Worm (Caenorhabditis elegans): ENCODE data around the gene Y113G7A.12.

Y113G7A.12 gene

DNA sequence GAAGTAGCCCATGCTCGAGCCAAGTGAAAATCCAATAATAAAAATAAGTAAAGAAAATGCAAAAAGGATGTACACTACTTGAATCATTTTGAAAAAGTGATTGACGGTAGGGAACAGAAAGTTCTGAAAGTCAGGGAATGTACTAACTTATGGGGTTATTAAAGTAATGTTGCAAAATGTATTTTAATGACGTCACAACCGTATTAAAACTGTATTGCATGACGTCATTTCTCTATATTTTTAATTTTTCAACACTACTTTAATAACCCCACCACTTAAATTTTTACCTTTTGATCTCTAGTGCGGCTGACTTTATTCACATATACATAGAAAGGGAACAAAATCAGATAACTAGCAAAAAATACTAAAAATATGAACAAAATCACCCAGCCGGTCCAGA is 39.9 kb downstream of the Y113G7A.12 start:
- no peak for TF ChIP-seq F13H6.1 (tag; optimal IDR thresholded peaks at IDR 0.05)
- TF ChIP-seq mec-3 (tag; optimal IDR thresholded peaks at IDR 0.05; ENCODE audit: borderline replicate concordance), result no peak
- no peak for TF ChIP-seq pax-1 (tag; optimal IDR thresholded peaks at IDR 0.05)
- no peak for TF ChIP-seq nhr-11 (tag; optimal IDR thresholded peaks at IDR 0.05)
- no peak for TF ChIP-seq ceh-24 (tag; optimal IDR thresholded peaks at IDR 0.05)
- TF ChIP-seq ztf-16 (tag; optimal IDR thresholded peaks at IDR 0.05), result no peak
- TF ChIP-seq unc-86 (tag; optimal IDR thresholded peaks at IDR 0.05), result no peak
- TF ChIP-seq C08G9.2 (tag; optimal IDR thresholded peaks at IDR 0.05), result no peak
- TF ChIP-seq tbx-2 (tag; optimal IDR thresholded peaks at IDR 0.05), result no peak
- TF ChIP-seq che-1 (tag; optimal IDR thresholded peaks at IDR 0.05), result no peak
- no peak for TF ChIP-seq fkh-10 (GFP tag; optimal IDR thresholded peaks at IDR 0.05)
- no peak for TF ChIP-seq dmd-4 (tag; optimal IDR thresholded peaks at IDR 0.05; ENCODE audit: borderline replicate concordance)
- TF ChIP-seq pha-4 (tag; optimal IDR thresholded peaks at IDR 0.05), result no peak

DNA sequence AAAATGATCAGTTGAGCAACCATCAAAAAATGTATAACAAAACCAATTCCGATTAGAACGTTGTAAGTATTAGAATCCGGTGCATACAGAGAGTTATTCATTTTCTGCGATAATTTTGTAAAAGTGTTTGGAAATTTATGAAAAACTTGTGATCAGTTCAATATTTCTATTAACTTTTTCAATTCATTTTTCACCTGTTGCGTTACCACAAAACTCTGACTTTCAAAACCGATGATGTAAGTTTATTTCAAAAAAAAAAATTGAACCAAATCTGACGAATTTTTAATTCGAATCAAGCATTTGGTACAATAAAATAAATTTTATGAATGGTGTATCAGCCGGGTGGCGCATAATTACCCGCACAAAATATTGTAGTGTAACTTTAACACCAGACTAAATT is 44.2 kb downstream of the Y113G7A.12 start, which contains the start of gene srz-16:
TSS of gene srz-16 (minus strand) at position 101 of the 400 bp plus-strand sequence.
- TF ChIP-seq fkh-10 (GFP tag; optimal IDR thresholded peaks at IDR 0.05) (no peak), gmeb-2 (tag; optimal IDR thresholded peaks at IDR 0.05) (no peak), ttx-3 (tag; optimal IDR thresholded peaks at IDR 0.05) (no peak), ceh-45 (GFP tag; IDR thresholded peaks at IDR 0.05) (no peak), ceh-22 (tag; optimal IDR thresholded peaks at IDR 0.05) (no peak), zip-5 (tag; optimal IDR thresholded peaks at IDR 0.05) (no peak), odd-2 (tag; optimal IDR thresholded peaks at IDR 0.05) (no peak), ceh-2 (tag; optimal IDR thresholded peaks at IDR 0.05) (no peak), hlh-15 (tag; optimal IDR thresholded peaks at IDR 0.05) (no peak), ceh-31 (tag; optimal IDR thresholded peaks at IDR 0.05) (no peak), pros-1 (tag; optimal IDR thresholded peaks at IDR 0.05) (no peak)

DNA sequence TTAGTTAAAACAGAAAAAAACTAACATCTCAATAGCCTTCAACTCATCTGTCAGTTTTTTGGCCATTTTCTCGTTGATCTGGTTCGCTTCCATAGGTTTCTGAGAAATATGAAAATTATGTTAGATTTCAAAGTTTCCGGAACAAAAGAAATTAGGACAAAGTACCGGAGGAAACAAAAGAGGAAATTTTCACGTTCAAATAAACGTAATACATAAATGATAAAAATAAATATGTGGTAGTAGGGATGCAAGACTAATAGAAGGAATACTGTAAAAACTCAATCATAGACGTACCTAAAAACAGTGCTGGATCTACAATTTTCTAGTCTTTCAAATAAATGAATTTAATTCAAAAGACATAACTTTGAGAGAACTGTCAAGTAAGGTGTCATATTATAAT is 46.4 kb downstream of the Y113G7A.12 start, which contains the start of gene fbxa-116:
TSS of gene fbxa-116 (minus strand) at position 101 of the 400 bp plus-strand sequence.
- TF ChIP-seq C38D4.7 (GFP tag; optimal IDR thresholded peaks at IDR 0.05) (no peak), ceh-24 (tag; optimal IDR thresholded peaks at IDR 0.05) (no peak), ttx-3 (tag; optimal IDR thresholded peaks at IDR 0.05) (no peak), tbx-7 (tag; optimal IDR thresholded peaks at IDR 0.05) (no peak), F13H6.1 (tag; optimal IDR thresholded peaks at IDR 0.05) (no peak)

DNA sequence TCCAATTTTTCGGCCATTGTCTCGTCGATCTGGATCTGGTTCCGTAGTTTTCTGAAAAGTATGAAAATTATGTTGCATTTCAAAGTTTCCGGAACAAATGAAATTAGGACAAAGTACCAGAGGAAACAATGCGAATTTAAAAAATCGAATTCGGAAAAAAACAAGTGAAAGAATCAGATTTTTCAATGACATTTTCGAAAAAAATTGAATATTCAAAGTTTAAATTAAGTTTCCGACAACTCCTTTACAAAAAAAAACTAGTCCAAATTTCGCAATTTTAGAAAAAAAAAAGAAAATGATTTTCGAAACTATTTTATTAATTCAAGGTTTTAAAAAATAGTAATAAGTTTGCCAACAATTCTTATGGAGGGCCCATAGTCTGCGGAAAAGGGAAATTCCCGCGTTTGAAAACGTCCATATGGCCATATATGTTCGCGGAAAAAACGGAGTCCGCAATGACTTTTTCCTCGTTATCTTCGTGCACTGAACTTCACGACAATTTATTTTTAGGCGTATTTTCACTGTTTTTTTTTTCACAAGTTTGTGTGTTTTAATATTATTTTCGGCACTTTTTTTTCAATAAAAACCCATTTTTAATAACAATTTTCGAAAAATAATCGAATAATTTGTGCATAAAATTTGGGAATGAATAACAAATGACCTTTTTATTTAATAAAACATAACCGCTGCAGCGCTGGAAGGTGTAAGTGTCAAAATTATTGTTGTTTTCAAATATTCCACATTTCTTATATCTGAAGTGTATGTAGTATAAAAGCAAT is 49.9 kb downstream of the Y113G7A.12 start, which contains the start of the genes fbxa-115 and Y113G7B.27:
TSS of gene fbxa-115 (minus strand) at position 51 of the 779 bp plus-strand sequence.
TSS of gene Y113G7B.27 (plus strand) at position 729 of the 779 bp plus-strand sequence.
- no peak for TF ChIP-seq dve-1 (tag; optimal IDR thresholded peaks at IDR 0.05)
- TF ChIP-seq ceh-30 (tag; optimal IDR thresholded peaks at IDR 0.05), result no peak
- no peak for TF ChIP-seq ceh-2 (tag; optimal IDR thresholded peaks at IDR 0.05)
- TF ChIP-seq ceh-45 (GFP tag; IDR thresholded peaks at IDR 0.05), result no peak
- no peak for TF ChIP-seq eyg-1 (tag; optimal IDR thresholded peaks at IDR 0.05)
- no peak for TF ChIP-seq rnt-1 (tag; optimal IDR thresholded peaks at IDR 0.05)
- TF ChIP-seq pat-9 (tag; optimal IDR thresholded peaks at IDR 0.05), result no peak
- TF ChIP-seq hlh-30 (tag; optimal IDR thresholded peaks at IDR 0.05; ENCODE audit: insufficient read depth), result no peak
- TF ChIP-seq ama-1 (optimal IDR thresholded peaks at IDR 0.05), result no peak
- no peak for TF ChIP-seq pha-4 (tag; optimal IDR thresholded peaks at IDR 0.05)
- no peak for TF ChIP-seq ceh-14 (tag; optimal IDR thresholded peaks at IDR 0.05)
- TF ChIP-seq fax-1 (tag; optimal IDR thresholded peaks at IDR 0.05), result no peak
- TF ChIP-seq ceh-22 (tag; optimal IDR thresholded peaks at IDR 0.05), result no peak
- no peak for TF ChIP-seq syd-9 (tag; optimal IDR thresholded peaks at IDR 0.05)
- TF ChIP-seq hlh-6 (tag; optimal IDR thresholded peaks at IDR 0.05), result no peak
